Worm (Caenorhabditis elegans) whole organism, young adult: Measurements from ENCODE around the gene Y56A3A.2.

ENCODE experiments used
- B0035.1 ChIP-seq: sonication (generic microtip); optimal IDR thresholded peaks from 2 replicates; lab custom pipeline; 2016; ENCODE audit warnings: missing genetic modification characterization, mild to moderate bottlenecking, missing compliant biosample characterization, missing genotype, missing genetic modification reagents
- B0336.3 ChIP-seq: fragments of 200-800 bp; sonication (Bioruptor generic); IDR thresholded peaks from 2 replicates; pipeline ENCODE4 v1.3.6; 2022; ENCODE audit warnings: missing genetic modification characterization, missing compliant biosample characterization
- F10E7.11 ChIP-seq: sonication (generic microtip); optimal IDR thresholded peaks from 2 replicates; lab custom pipeline; 2017; ENCODE audit warnings: mild to moderate bottlenecking, missing genetic modification characterization, moderate library complexity, missing compliant biosample characterization
- F22D6.2 ChIP-seq: sonication (generic microtip); optimal IDR thresholded peaks from 2 replicates; lab custom pipeline; 2016; ENCODE audit warnings: mild to moderate bottlenecking, missing genetic modification characterization, missing compliant biosample characterization
- F37B4.10 ChIP-seq: fragments of 200-800 bp; sonication (Bioruptor generic); IDR thresholded peaks from 2 replicates; pipeline ENCODE4 v1.3.6; 2022; ENCODE audit warnings: missing genetic modification characterization, missing compliant biosample characterization
- F55B11.4 ChIP-seq: sonication (generic microtip); optimal IDR thresholded peaks from 2 replicates; lab custom pipeline; 2016; ENCODE audit warnings: missing compliant biosample characterization, missing genetic modification characterization, borderline replicate concordance; ENCODE audit not compliant: insufficient read depth
- F57C9.4 ChIP-seq: sonication (generic microtip); optimal IDR thresholded peaks from 2 replicates; lab custom pipeline; 2017; ENCODE audit warnings: mild to moderate bottlenecking, missing genetic modification characterization, missing compliant biosample characterization
- Y56A3A.18 ChIP-seq: fragments of 200-800 bp; sonication (Bioruptor generic); IDR thresholded peaks from 2 replicates; pipeline ENCODE4 v1.3.6; 2022; ENCODE audit warnings: missing genetic modification reagents, missing genetic modification characterization, missing compliant biosample characterization
- Y95B8A.8 ChIP-seq: fragments of 200-800 bp; sonication (Bioruptor generic); IDR thresholded peaks from 2 replicates; pipeline ENCODE4 v1.3.6; 2022; ENCODE audit warnings: missing genetic modification reagents, missing genetic modification characterization, missing compliant biosample characterization
- ZK185.1 ChIP-seq: sonication (generic microtip); optimal IDR thresholded peaks from 2 replicates; lab custom pipeline; 2016; ENCODE audit warnings: mild to moderate bottlenecking, missing genetic modification characterization, missing compliant biosample characterization; ENCODE audit not compliant: poor library complexity, severe bottlenecking
- akir-1 ChIP-seq: fragments of 200-800 bp; sonication (Bioruptor generic); optimal IDR thresholded peaks from 2 replicates; lab custom pipeline; 2018; ENCODE audit warnings: mild to moderate bottlenecking, missing genetic modification characterization, moderate library complexity, missing compliant biosample characterization
- aptf-3 ChIP-seq: fragments of 200-800 bp; sonication (Bioruptor generic); IDR thresholded peaks from 2 replicates; pipeline ENCODE4 v1.3.6; 2022; ENCODE audit warnings: missing genetic modification characterization, missing compliant biosample characterization
- athp-1 ChIP-seq: sonication (generic microtip); optimal IDR thresholded peaks from 2 replicates; lab custom pipeline; 2017; ENCODE audit warnings: mild to moderate bottlenecking, missing genetic modification characterization, missing compliant biosample characterization
- attf-6 ChIP-seq: fragments of 200-800 bp; sonication (Bioruptor generic); IDR thresholded peaks from 2 replicates; pipeline ENCODE4 v1.3.6; 2022; ENCODE audit warnings: missing genetic modification reagents, missing genetic modification characterization, missing compliant biosample characterization
- ccch-3 ChIP-seq: fragments of 200-800 bp; sonication (Bioruptor generic); optimal IDR thresholded peaks from 2 replicates; lab custom pipeline; 2018; ENCODE audit warnings: mild to moderate bottlenecking, missing genetic modification characterization, missing compliant biosample characterization
- ceh-27 ChIP-seq: fragments of 200-800 bp; sonication (Bioruptor generic); optimal IDR thresholded peaks from 2 replicates; lab custom pipeline; 2018; ENCODE audit warnings: mild to moderate bottlenecking, missing genetic modification characterization, moderate library complexity, missing compliant biosample characterization
- ceh-58 ChIP-seq: fragments of 200-800 bp; sonication (Bioruptor generic); IDR thresholded peaks from 2 replicates; pipeline ENCODE4 v1.3.6; 2022; ENCODE audit warnings: missing genetic modification characterization, missing compliant biosample characterization
- chd-7 ChIP-seq: sonication (generic microtip); optimal IDR thresholded peaks from 2 replicates; lab custom pipeline; 2016; ENCODE audit warnings: mild to moderate bottlenecking, missing genetic modification characterization, moderate library complexity, missing compliant biosample characterization
- die-1 ChIP-seq: sonication (generic microtip); optimal IDR thresholded peaks from 2 replicates; lab custom pipeline; 2016; ENCODE audit warnings: missing genotype, mild to moderate bottlenecking, missing genetic modification characterization, missing compliant biosample characterization
- dpl-1 ChIP-seq: fragments of 150-350 bp; optimal IDR thresholded peaks from 2 replicates; lab custom pipeline; 2014; ENCODE audit warnings: missing biosample characterization, missing genetic modification reagents, missing genetic modification characterization
- ets-4 ChIP-seq: fragments of 200-800 bp; sonication (Bioruptor generic); optimal IDR thresholded peaks from 2 replicates; lab custom pipeline; 2018; ENCODE audit warnings: mild to moderate bottlenecking, missing genetic modification characterization, missing compliant biosample characterization
- gei-17 ChIP-seq: fragments of 200-800 bp; sonication (Bioruptor generic); optimal IDR thresholded peaks from 2 replicates; lab custom pipeline; 2018; ENCODE audit warnings: mild to moderate bottlenecking, missing genetic modification characterization, missing compliant biosample characterization
- him-1 ChIP-seq: sonication (generic microtip); optimal IDR thresholded peaks from 2 replicates; lab custom pipeline; 2016; ENCODE audit warnings: missing genotype, missing genetic modification reagents, missing genetic modification characterization, missing compliant biosample characterization
- hlh-26 ChIP-seq: fragments of 200-800 bp; sonication (Bioruptor generic); conservative IDR thresholded peaks from 2 replicates; pipeline ENCODE4 v1.3.6; 2022; ENCODE audit warnings: missing genetic modification reagents, missing genetic modification characterization, missing compliant biosample characterization
- let-526 ChIP-seq: fragments of 200-800 bp; sonication (Bioruptor generic); IDR thresholded peaks from 2 replicates; pipeline ENCODE4 v1.3.6; 2022; ENCODE audit warnings: missing genetic modification reagents, missing genetic modification characterization, missing compliant biosample characterization
- let-607 ChIP-seq, 2 experiments: fragments of 200-800 bp in 1 of 2; sonication (Bioruptor generic) in 1 of 2; sonication (generic microtip) in 1 of 2; optimal IDR thresholded peaks; 2 replicates each; lab custom pipeline; 2016 to 2018; ENCODE audit warnings: mild to moderate bottlenecking in 2 of 2, missing compliant biosample characterization in 2 of 2, missing genetic modification characterization in 2 of 2, moderate library complexity in 2 of 2, missing genotype in 1 of 2
- lin-40 ChIP-seq: sonication (generic microtip); optimal IDR thresholded peaks from 2 replicates; lab custom pipeline; 2016; ENCODE audit warnings: missing genetic modification characterization, mild to moderate bottlenecking, missing compliant biosample characterization, missing genotype, missing genetic modification reagents
- lin-54 ChIP-seq: fragments of 200-800 bp; sonication (Bioruptor generic); optimal IDR thresholded peaks from 2 replicates; lab custom pipeline; 2018; ENCODE audit warnings: mild to moderate bottlenecking, missing genetic modification characterization, missing compliant biosample characterization
- mcd-1 ChIP-seq: fragments of 200-800 bp; sonication (Bioruptor generic); IDR thresholded peaks from 2 replicates; pipeline ENCODE4 v1.3.6; 2022; ENCODE audit warnings: missing genetic modification reagents, missing genetic modification characterization, missing compliant biosample characterization
- mel-28 ChIP-seq: sonication (generic microtip); optimal IDR thresholded peaks from 2 replicates; lab custom pipeline; 2016; ENCODE audit warnings: borderline replicate concordance, mild to moderate bottlenecking, missing genetic modification characterization, missing compliant biosample characterization
- mxl-1 ChIP-seq: sonication (generic microtip); optimal IDR thresholded peaks from 2 replicates; lab custom pipeline; 2016; ENCODE audit warnings: missing genetic modification characterization, missing compliant biosample characterization
- nfya-1 ChIP-seq: sonication (generic microtip); optimal IDR thresholded peaks from 2 replicates; lab custom pipeline; 2017; ENCODE audit warnings: antibody characterized with exemption, missing compliant biosample characterization, missing genetic modification characterization, borderline replicate concordance; ENCODE audit not compliant: insufficient read depth
- nfya-2 ChIP-seq: fragments of 200-800 bp; sonication (Bioruptor generic); IDR thresholded peaks from 2 replicates; pipeline ENCODE4 v1.3.6; 2022; ENCODE audit warnings: missing genetic modification reagents, missing genetic modification characterization, missing compliant biosample characterization
- nfyb-1 ChIP-seq: fragments of 200-800 bp; sonication (Bioruptor generic); IDR thresholded peaks from 2 replicates; pipeline ENCODE4 v1.3.6; 2022; ENCODE audit warnings: missing genetic modification reagents, missing genetic modification characterization, missing compliant biosample characterization
- nhr-120 ChIP-seq: fragments of 200-800 bp; sonication (Bioruptor generic); IDR thresholded peaks from 2 replicates; pipeline ENCODE4 v1.3.6; 2022; ENCODE audit warnings: missing genetic modification characterization, missing compliant biosample characterization
- nhr-80 ChIP-seq: sonication (generic microtip); optimal IDR thresholded peaks from 2 replicates; lab custom pipeline; 2016; ENCODE audit warnings: missing genetic modification characterization, missing compliant biosample characterization
- nhr-90 ChIP-seq: sonication (generic microtip); optimal IDR thresholded peaks from 2 replicates; lab custom pipeline; 2016; ENCODE audit warnings: missing genotype, mild to moderate bottlenecking, missing genetic modification characterization, missing compliant biosample characterization
- rcor-1 ChIP-seq: fragments of 200-800 bp; sonication (Bioruptor generic); IDR thresholded peaks from 2 replicates; pipeline ENCODE4 v1.3.6; 2022; ENCODE audit warnings: missing genetic modification reagents, missing genetic modification characterization, missing compliant biosample characterization
- repo-1 ChIP-seq: sonication (generic microtip); optimal IDR thresholded peaks from 2 replicates; lab custom pipeline; 2017; ENCODE audit warnings: mild to moderate bottlenecking, missing genetic modification characterization, missing compliant biosample characterization
- snpc-1.3 ChIP-seq: sonication (generic microtip); optimal IDR thresholded peaks from 2 replicates; lab custom pipeline; 2017; ENCODE audit warnings: missing genetic modification characterization, mild to moderate bottlenecking, missing compliant biosample characterization, antibody characterized with exemption, moderate library complexity, missing genotype, missing genetic modification reagents; ENCODE audit not compliant: insufficient read depth
- snpc-3.4 ChIP-seq: sonication (generic microtip); optimal IDR thresholded peaks from 2 replicates; lab custom pipeline; 2017; ENCODE audit warnings: missing genetic modification characterization, mild to moderate bottlenecking, missing compliant biosample characterization, antibody characterized with exemption, moderate library complexity, missing genotype, missing genetic modification reagents
- sptf-2 ChIP-seq: fragments of 200-800 bp; sonication (Bioruptor generic); optimal IDR thresholded peaks from 2 replicates; lab custom pipeline; 2018; ENCODE audit warnings: mild to moderate bottlenecking, missing genetic modification characterization, missing compliant biosample characterization
- tbp1 ChIP-seq: fragments of 200-800 bp; sonication (Bioruptor generic); optimal IDR thresholded peaks from 2 replicates; lab custom pipeline; 2018; ENCODE audit warnings: mild to moderate bottlenecking, missing genetic modification characterization, missing compliant biosample characterization
- tbx-9 ChIP-seq: sonication (generic microtip); optimal IDR thresholded peaks from 2 replicates; lab custom pipeline; 2016; ENCODE audit warnings: borderline replicate concordance, missing genetic modification characterization, inconsistent platforms, missing compliant biosample characterization
- zim-3 ChIP-seq: sonication (generic microtip); optimal IDR thresholded peaks from 2 replicates; lab custom pipeline; 2017; ENCODE audit warnings: mild to moderate bottlenecking, missing genetic modification characterization, moderate library complexity, missing compliant biosample characterization
- ztf-3 ChIP-seq: fragments of 200-800 bp; sonication (Bioruptor generic); optimal IDR thresholded peaks from 2 replicates; lab custom pipeline; 2018; ENCODE audit warnings: mild to moderate bottlenecking, missing genetic modification characterization, missing compliant biosample characterization

Gene Y56A3A.2

ce11 chrIII:11869231-11869912 lies 7.3 kb upstream of the Y56A3A.2 start, which contains the start of gene taf-12 (continued):
- TF ChIP-seq ztf-3 (GFP tag; lab: Kevin White, UChicago) = no peak
- TF ChIP-seq attf-6 (GFP tag; lab: Robert Waterston, UW) = no peak
- TF ChIP-seq let-526 (GFP tag; lab: Robert Waterston, UW) = no peak
- no peak for TF ChIP-seq F37B4.10 (GFP tag; lab: Robert Waterston, UW)
- TF ChIP-seq ZK185.1 (tag; lab: Kevin White, UChicago) = no peak
- TF ChIP-seq let-607 (tag; optimal IDR thresholded peaks at IDR 0.05; lab: Kevin White, UChicago) = no peak
- TF ChIP-seq repo-1 (tag; lab: Kevin White, UChicago) = no peak
- no peak for TF ChIP-seq nhr-80 (tag; lab: Kevin White, UChicago)
- no peak for TF ChIP-seq chd-7 (tag; lab: Kevin White, UChicago)
- TF ChIP-seq him-1 (tag; lab: Kevin White, UChicago) = peak; percentile 13
- TF ChIP-seq aptf-3 (GFP tag; lab: Robert Waterston, UW) = no peak
- TF ChIP-seq lin-40 = no peak
- TF ChIP-seq mxl-1 (tag; lab: Kevin White, UChicago) = no peak
- no peak for TF ChIP-seq akir-1 (GFP tag; lab: Kevin White, UChicago)
- TF ChIP-seq snpc-1.3 = no peak
- 0 out of 2 replicates have a peak, but pooled peaks have one; percentile 27 for TF ChIP-seq mcd-1 (GFP tag; lab: Robert Waterston, UW)
- no peak for TF ChIP-seq F22D6.2 (tag; lab: Kevin White, UChicago)
- no peak for TF ChIP-seq ceh-58 (GFP tag; lab: Robert Waterston, UW)
- TF ChIP-seq F57C9.4 = no peak
- peak; percentile 65 for TF ChIP-seq athp-1 (tag; lab: Kevin White, UChicago)
- TF ChIP-seq nfya-1 (tag; lab: Kevin White, UChicago) = no peak
- TF ChIP-seq tbx-9 (tag; lab: Kevin White, UChicago) = no peak
- no peak for TF ChIP-seq ets-4 (GFP tag; lab: Kevin White, UChicago)
- TF ChIP-seq die-1 = no peak
- TF ChIP-seq B0035.1 (tag; lab: Kevin White, UChicago) = no peak
- TF ChIP-seq F10E7.11 = no peak
- peak; percentile 61 for TF ChIP-seq lin-54 (GFP tag; lab: Kevin White, UChicago)
- no peak for TF ChIP-seq sptf-2 (GFP tag; lab: Kevin White, UChicago)
- no peak for TF ChIP-seq nfyb-1 (GFP tag; lab: Robert Waterston, UW)
- TF ChIP-seq mel-28 (tag; lab: Kevin White, UChicago) = no peak
- TF ChIP-seq tbp1 (GFP tag; lab: Kevin White, UChicago) = peak; percentile 31
- peak; percentile 13 for TF ChIP-seq dpl-1 (GFP tag; lab: Kevin White, UChicago)
- TF ChIP-seq Y95B8A.8 (GFP tag; lab: Robert Waterston, UW) = no peak
- TF ChIP-seq ceh-27 (GFP tag; lab: Kevin White, UChicago) = no peak
- TF ChIP-seq ccch-3 (GFP tag; lab: Kevin White, UChicago) = no peak
- TF ChIP-seq nfya-2 (GFP tag; lab: Robert Waterston, UW) = 0 out of 2 replicates have a peak, but pooled peaks have one; percentile 16
- TF ChIP-seq gei-17 (GFP tag; lab: Kevin White, UChicago) = no peak
- TF ChIP-seq Y56A3A.18 (GFP tag; lab: Robert Waterston, UW) = no peak
- no peak for TF ChIP-seq rcor-1
- TF ChIP-seq nhr-90 (tag; lab: Kevin White, UChicago) = no peak
- no peak for TF ChIP-seq B0336.3 (GFP tag; lab: Robert Waterston, UW)
- TF ChIP-seq snpc-3.4 (tag; lab: Kevin White, UChicago) = peak; percentile 7
- no peak for TF ChIP-seq hlh-26 (GFP tag; lab: Robert Waterston, UW)
- no peak for TF ChIP-seq zim-3 (tag; lab: Kevin White, UChicago)
- TF ChIP-seq nhr-120 (GFP tag; lab: Robert Waterston, UW) = no peak
- TF ChIP-seq F55B11.4 (tag; lab: Kevin White, UChicago) = no peak
- TF ChIP-seq, all 124 proteins: peak for 23
